Worm (Caenorhabditis elegans): ENCODE measurements around the gene B0334.13.
"Not testable (repeated sequence)": the region's sequence is repeated elsewhere in the genome, so short reads cannot be mapped to it uniquely, and the experiment has no call there.

ce11 chrII:11442425-11442824 is 45.7 kb upstream of the B0334.13 start, which contains the start of gene ebp-2:
- not testable (repeated sequence) for TF ChIP-seq hlh-26 (GFP tag; conservative IDR thresholded peaks at IDR 0.05); efl-1 (GFP tag; optimal IDR thresholded peaks at IDR 0.05); chd-7 (tag; optimal IDR thresholded peaks at IDR 0.05)
